Fruit fly (Drosophila melanogaster): ENCODE measurements around the gene Gr10a.

Gene Gr10a

DNA sequence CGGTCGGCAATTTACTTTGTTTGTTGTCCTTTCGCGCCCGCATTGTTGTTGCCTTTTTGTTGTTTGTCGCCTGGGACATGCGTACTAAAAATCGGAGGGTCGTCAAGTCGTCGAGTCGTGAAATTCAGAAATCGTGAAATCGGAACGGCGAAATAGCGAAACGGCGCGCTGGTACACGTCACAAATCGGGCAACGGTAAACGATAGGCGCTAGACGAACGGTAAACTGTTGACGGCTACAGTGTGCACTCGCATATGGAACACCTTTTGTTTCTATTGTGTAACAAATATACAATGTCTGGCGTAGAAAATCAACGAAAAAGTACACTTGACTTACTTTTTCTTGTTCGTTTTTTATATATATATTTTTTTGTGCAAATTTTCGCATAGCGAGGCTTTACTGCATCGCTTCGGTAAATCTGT, 33.2 kb downstream of the Gr10a start (continued):
- TF ChIP-seq Hmr (GFP tag; optimal IDR thresholded peaks at IDR 0.05) (peak; percentile 86), corto (GFP tag; optimal IDR thresholded peaks at IDR 0.05) (no peak), CG7963 (GFP tag; IDR thresholded peaks at IDR 0.05; ENCODE audit: partially characterized antibody) (no peak), CG7745 (tag; optimal IDR thresholded peaks at IDR 0.05) (no peak), CG17385 (GFP tag; optimal IDR thresholded peaks at IDR 0.05) (peak; percentile 65), CG6254 (GFP tag; optimal IDR thresholded peaks at IDR 0.05) (no peak), CG10366 (GFP tag; IDR thresholded peaks at IDR 0.05) (peak; percentile 77), Eip74EF (GFP tag; optimal IDR thresholded peaks at IDR 0.05) (no peak), abd-A (tag; optimal IDR thresholded peaks at IDR 0.05) (no peak), CG17612 (GFP tag; IDR thresholded peaks at IDR 0.05) (peak; percentile 58), CG4730 (GFP tag; IDR thresholded peaks at IDR 0.05) (peak; percentile 63; the same call in 1 of the 2 replicates), HHEX (GFP tag; optimal IDR thresholded peaks at IDR 0.05) (peak; percentile 71), CG11723 (GFP tag; optimal IDR thresholded peaks at IDR 0.05) (no peak), CG14965 (GFP tag; optimal IDR thresholded peaks at IDR 0.05; ENCODE audit: borderline replicate concordance) (no peak), CG5245 (GFP tag; optimal IDR thresholded peaks at IDR 0.05) (no peak), CG12659 (GFP tag; optimal IDR thresholded peaks at IDR 0.05) (peak; percentile 71), CG9876 (GFP tag; optimal IDR thresholded peaks at IDR 0.05) (no peak), Ssrp (tag; optimal IDR thresholded peaks at IDR 0.05) (peak; percentile 21), CG8944 (GFP tag; optimal IDR thresholded peaks at IDR 0.05) (peak; percentile 21), CG30020 (tag; optimal IDR thresholded peaks at IDR 0.05) (no peak), CG10959 (GFP tag; IDR thresholded peaks at IDR 0.05) (no peak), ro (GFP tag; IDR thresholded peaks at IDR 0.05) (peak; percentile 43; the same call in 1 of the 2 replicates), dati (GFP tag; IDR thresholded peaks at IDR 0.05) (no peak), NfI (GFP tag; optimal IDR thresholded peaks at IDR 0.05) (peak; percentile 69), ind (GFP tag; optimal IDR thresholded peaks at IDR 0.05) (peak; percentile 75), CG10654 (GFP tag; optimal IDR thresholded peaks at IDR 0.05) (peak; percentile 32), Sry-δ (GFP tag; optimal IDR thresholded peaks at IDR 0.05) (no peak), dm (GFP tag; optimal IDR thresholded peaks at IDR 0.05) (no peak), CG8089 (GFP tag; optimal IDR thresholded peaks at IDR 0.05) (no peak), CG17359 (tag; optimal IDR thresholded peaks at IDR 0.05) (peak; percentile 69), CG32772 (GFP tag; IDR thresholded peaks at IDR 0.05) (peak; percentile 62; the same call in 1 of the 2 replicates), trh (GFP tag; optimal IDR thresholded peaks at IDR 0.05) (no peak), Blimp-1 (GFP tag; optimal IDR thresholded peaks at IDR 0.05) (peak; percentile 29), Trl (optimal IDR thresholded peaks at IDR 0.05) (no peak), Trl (GFP tag; optimal IDR thresholded peaks at IDR 0.05) (peak; percentile 55), schlank (tag; optimal IDR thresholded peaks at IDR 0.05) (peak; percentile 52), Xrp1 (GFP tag; IDR thresholded peaks at IDR 0.05) (peak; percentile 69), E2f2 (GFP tag; IDR thresholded peaks at IDR 0.05) (peak; percentile 47; the same call in 1 of the 2 replicates), CG2875 (GFP tag; optimal IDR thresholded peaks at IDR 0.05) (no peak), gsb (GFP tag; IDR thresholded peaks at IDR 0.05) (peak; percentile 62), CG3838 (GFP tag; optimal IDR thresholded peaks at IDR 0.05) (no peak), odd (GFP tag; optimal IDR thresholded peaks at IDR 0.05) (peak; percentile 21), gce (GFP tag; IDR thresholded peaks at IDR 0.05) (0 out of 3 replicates have a peak, but pooled peaks have one; percentile 44), Myb (GFP tag; optimal IDR thresholded peaks at IDR 0.05) (peak; percentile 36), Kr (GFP tag; optimal IDR thresholded peaks at IDR 0.05) (no peak), z (GFP tag; IDR thresholded peaks at IDR 0.05) (no peak), Dad (GFP tag; optimal IDR thresholded peaks at IDR 0.05) (peak; percentile 17), fd3F (GFP tag; optimal IDR thresholded peaks at IDR 0.05) (peak; percentile 73), Spps (tag; optimal IDR thresholded peaks at IDR 0.05) (no peak), Gsc (GFP tag; IDR thresholded peaks at IDR 0.05) (0 out of 2 replicates have a peak, but pooled peaks have one; percentile 31), Lhr (GFP tag; optimal IDR thresholded peaks at IDR 0.05) (no peak)
